Fruit fly (Drosophila melanogaster) whole organism, pupa: Measurements from ENCODE around the gene Sgf11.

Experiments
- CG10348 ChIP-seq: fragments of 200-800 bp; sonication (Bioruptor generic); IDR thresholded peaks from 2 replicates; pipeline ENCODE4 v1.3.6; 2022; ENCODE audit warnings: missing biosample characterization, missing genetic modification characterization
- CG13204 ChIP-seq: fragments of 200-800 bp; sonication (Bioruptor generic); optimal IDR thresholded peaks from 2 replicates; lab custom pipeline; 2018; ENCODE audit warnings: missing biosample characterization, mild to moderate bottlenecking, missing genetic modification characterization, moderate library complexity
- CG14655 ChIP-seq: fragments of 200-800 bp; sonication (Bioruptor generic); optimal IDR thresholded peaks from 3 replicates; lab custom pipeline; 2017; ENCODE audit warnings: mild to moderate bottlenecking, missing biosample characterization, missing genetic modification reagents, missing genetic modification characterization
- CG15710 ChIP-seq: fragments of 200-800 bp; sonication (Bioruptor generic); optimal IDR thresholded peaks from 2 replicates; lab custom pipeline; 2018; ENCODE audit warnings: missing biosample characterization, mild to moderate bottlenecking, missing genetic modification characterization, moderate library complexity
- CG17806 ChIP-seq: fragments of 200-800 bp; sonication (Bioruptor generic); optimal IDR thresholded peaks from 2 replicates; lab custom pipeline; 2018; ENCODE audit warnings: missing biosample characterization, mild to moderate bottlenecking, missing genetic modification characterization, moderate library complexity
- CG32121 ChIP-seq: fragments of 200-800 bp; sonication (Bioruptor generic); IDR thresholded peaks from 2 replicates; pipeline ENCODE4 v1.3.6; 2022; ENCODE audit warnings: missing biosample characterization, missing genetic modification characterization
- CG34367 ChIP-seq: fragments of 200-800 bp; sonication (Bioruptor generic); optimal IDR thresholded peaks from 2 replicates; lab custom pipeline; 2018; ENCODE audit warnings: missing biosample characterization, mild to moderate bottlenecking, missing genetic modification characterization
- CG8301 ChIP-seq: fragments of 200-800 bp; sonication (Bioruptor generic); optimal IDR thresholded peaks from 2 replicates; lab custom pipeline; 2018; ENCODE audit warnings: missing biosample characterization, mild to moderate bottlenecking, missing genetic modification characterization
- CG9948 ChIP-seq: fragments of 200-800 bp; sonication (Bioruptor generic); optimal IDR thresholded peaks from 2 replicates; lab custom pipeline; 2018; ENCODE audit warnings: missing biosample characterization, mild to moderate bottlenecking, missing genetic modification characterization, moderate library complexity
- D1 ChIP-seq: fragments of 200-800 bp; sonication (Bioruptor generic); optimal IDR thresholded peaks from 2 replicates; lab custom pipeline; 2018; ENCODE audit warnings: missing biosample characterization, mild to moderate bottlenecking, missing genetic modification characterization, moderate library complexity
- EcR ChIP-seq: fragments of 200-800 bp; sonication (Bioruptor generic); optimal IDR thresholded peaks from 3 replicates; lab custom pipeline; 2019; ENCODE audit warnings: missing biosample characterization, missing genetic modification characterization, mild to moderate bottlenecking, moderate library complexity, missing genetic modification reagents
- Ets98B ChIP-seq: fragments of 200-800 bp; sonication (Bioruptor generic); IDR thresholded peaks from 2 replicates; pipeline ENCODE4 v1.3.6; 2022; ENCODE audit warnings: missing biosample characterization, missing genetic modification characterization
- Pif1A ChIP-seq: fragments of 200-800 bp; sonication (Bioruptor generic); optimal IDR thresholded peaks from 3 replicates; lab custom pipeline; 2016; ENCODE audit warnings: missing biosample characterization, missing genetic modification characterization

DNA sequence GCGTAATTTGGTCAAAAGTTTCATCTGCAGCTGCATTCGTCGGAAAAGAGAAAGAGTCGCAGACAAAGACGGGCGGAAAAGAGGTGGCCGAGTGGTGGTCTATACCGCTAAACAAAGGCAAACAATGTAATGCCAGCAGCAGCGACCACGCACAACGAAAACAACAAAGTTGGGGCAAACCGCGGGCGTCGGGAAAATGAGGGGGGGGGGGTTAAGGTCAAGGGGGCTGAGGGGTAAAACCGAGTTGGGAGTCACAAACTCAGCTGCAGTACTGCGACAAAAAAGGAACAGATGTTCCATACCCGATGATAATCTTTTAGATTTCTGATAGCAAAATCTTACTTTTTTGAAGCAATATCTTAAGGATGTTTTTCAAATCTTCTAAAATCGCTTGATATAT lies 44.9 kb downstream of the Sgf11 start:
- TF ChIP-seq CG14655 (GFP tag; lab: Kevin White, UChicago) = no peak
- no peak for TF ChIP-seq CG9948 (tag; lab: Kevin White, UChicago)
- TF ChIP-seq CG34367 (tag; lab: Kevin White, UChicago) = no peak
- TF ChIP-seq EcR (GFP tag; lab: Kevin White, UChicago) = no peak
- TF ChIP-seq CG13204 (GFP tag; lab: Kevin White, UChicago) = no peak
- no peak for TF ChIP-seq CG8301 (tag; lab: Kevin White, UChicago)
- TF ChIP-seq D1 = no peak
- no peak for TF ChIP-seq CG17806 (tag; lab: Kevin White, UChicago)
- TF ChIP-seq CG10348 (GFP tag; lab: Robert Waterston, UW) = no peak
- no peak for TF ChIP-seq CG32121 (GFP tag; lab: Robert Waterston, UW)
- TF ChIP-seq CG15710 (tag; lab: Kevin White, UChicago) = no peak
- TF ChIP-seq Pif1A = no peak
- no peak for TF ChIP-seq Ets98B (GFP tag; lab: Robert Waterston, UW)
